Worm (Caenorhabditis elegans) whole organism, L4 larva: ENCODE results near the gene C25B8.8.

Source experiments
- D1046.2 ChIP-seq: fragments of 200-800 bp; sonication (Bioruptor generic); IDR thresholded peaks from 2 replicates; pipeline ENCODE4 v1.3.6; 2022; ENCODE audit warnings: missing genetic modification characterization, missing compliant biosample characterization
- T20F7.1 ChIP-seq: fragments of 200-800 bp; sonication (Bioruptor generic); optimal IDR thresholded peaks from 2 replicates; lab custom pipeline; 2018; ENCODE audit warnings: mild to moderate bottlenecking, missing genetic modification characterization, missing compliant biosample characterization
- Y5F2A.4 ChIP-seq: fragments of 200-800 bp; sonication (Bioruptor generic); optimal IDR thresholded peaks from 2 replicates; lab custom pipeline; 2018; ENCODE audit warnings: mild to moderate bottlenecking, missing genetic modification characterization, missing compliant biosample characterization
- ZK337.2 ChIP-seq: fragments of 200-800 bp; sonication (Bioruptor generic); IDR thresholded peaks from 2 replicates; pipeline ENCODE4 v1.3.6; 2022; ENCODE audit warnings: missing genetic modification reagents, missing genetic modification characterization, missing compliant biosample characterization
- aha-1 ChIP-seq: fragments of 150-350 bp; peaks from one replicate; lab custom pipeline; 2014; ENCODE audit warnings: missing biosample characterization, missing genetic modification characterization
- ama-1 ChIP-seq: fragments of 150-350 bp; optimal IDR thresholded peaks from 2 replicates; lab custom pipeline; 2014; ENCODE audit warnings: inconsistent platforms, mixed read lengths
- ceh-28 ChIP-seq: fragments of 150-350 bp; optimal IDR thresholded peaks from 2 replicates; lab custom pipeline; 2014; ENCODE audit warnings: missing biosample characterization, missing genetic modification reagents, missing genetic modification characterization
- ceh-32 ChIP-seq: sonication (generic microtip); optimal IDR thresholded peaks from 2 replicates; lab custom pipeline; 2016; ENCODE audit warnings: mild to moderate bottlenecking, missing genetic modification characterization, missing compliant biosample characterization; ENCODE audit not compliant: poor library complexity
- ceh-62 ChIP-seq: sonication (generic microtip); optimal IDR thresholded peaks from 2 replicates; lab custom pipeline; 2017; ENCODE audit warnings: missing biosample characterization, missing genetic modification characterization
- ces-1 ChIP-seq: fragments of 150-350 bp; sonication (generic microtip); optimal IDR thresholded peaks from 4 replicates; lab custom pipeline; 2014; ENCODE audit warnings: missing biosample characterization, missing genetic modification reagents, missing genetic modification characterization
- ctbp-1 ChIP-seq: fragments of 200-800 bp; sonication (Bioruptor generic); IDR thresholded peaks from 2 replicates; pipeline ENCODE4 v1.3.6; 2022; ENCODE audit warnings: missing genetic modification reagents, missing genetic modification characterization, missing compliant biosample characterization
- daf-12 ChIP-seq: fragments of 150-350 bp; optimal IDR thresholded peaks from 2 replicates; lab custom pipeline; 2014; ENCODE audit warnings: missing biosample characterization, missing genetic modification reagents, missing genetic modification characterization
- daf-16 ChIP-seq, 3 experiments: sonication (generic microtip); optimal IDR thresholded peaks; 2 replicates each; lab custom pipeline; 2016 to 2017; ENCODE audit warnings: missing genetic modification characterization in 3 of 3, missing genetic modification reagents in 3 of 3, mild to moderate bottlenecking in 2 of 3, missing compliant biosample characterization in 2 of 3, missing biosample characterization in 1 of 3, moderate library complexity in 1 of 3
- daf-19 ChIP-seq: fragments of 200-800 bp; sonication (Bioruptor generic); conservative IDR thresholded peaks from 2 replicates; pipeline ENCODE4 v1.3.6; 2022; ENCODE audit warnings: missing genetic modification characterization, missing compliant biosample characterization
- daf-8 ChIP-seq: fragments of 200-800 bp; sonication (Bioruptor generic); IDR thresholded peaks from 2 replicates; pipeline ENCODE4 v1.3.6; 2022; ENCODE audit warnings: missing genetic modification characterization, missing compliant biosample characterization
- dpl-1 ChIP-seq: fragments of 150-350 bp; optimal IDR thresholded peaks from 2 replicates; lab custom pipeline; 2014; ENCODE audit warnings: missing biosample characterization, missing genetic modification reagents, missing genetic modification characterization
- duxl-1 ChIP-seq: sonication (generic microtip); optimal IDR thresholded peaks from 2 replicates; lab custom pipeline; 2016; ENCODE audit warnings: mild to moderate bottlenecking, missing genetic modification characterization, moderate library complexity, missing compliant biosample characterization; ENCODE audit not compliant: poor library complexity
- dve-1 ChIP-seq: sonication (generic microtip); optimal IDR thresholded peaks from 2 replicates; lab custom pipeline; 2017; ENCODE audit warnings: antibody characterized with exemption, mild to moderate bottlenecking, missing genetic modification characterization, missing compliant biosample characterization; ENCODE audit not compliant: insufficient read depth
- fos-1 ChIP-seq: fragments of 150-350 bp; optimal IDR thresholded peaks from 2 replicates; lab custom pipeline; 2014; ENCODE audit warnings: missing biosample characterization, missing genetic modification characterization
- gei-8 ChIP-seq: fragments of 200-800 bp; sonication (Bioruptor generic); optimal IDR thresholded peaks from 2 replicates; lab custom pipeline; 2018; ENCODE audit warnings: mild to moderate bottlenecking, missing genetic modification characterization, missing compliant biosample characterization
- hif-1 ChIP-seq, 2 experiments: sonication (generic microtip); optimal IDR thresholded peaks; 2 replicates each; lab custom pipeline; 2016 to 2017; ENCODE audit warnings: missing compliant biosample characterization in 2 of 2, missing genetic modification characterization in 2 of 2, missing genetic modification reagents in 2 of 2, missing genotype in 2 of 2, mild to moderate bottlenecking in 1 of 2
- hlh-30 ChIP-seq: sonication (generic microtip); optimal IDR thresholded peaks from 2 replicates; lab custom pipeline; 2017; ENCODE audit warnings: antibody characterized with exemption, mild to moderate bottlenecking, missing genetic modification characterization, missing compliant biosample characterization; ENCODE audit not compliant: insufficient read depth
- hmg-1.1 ChIP-seq: fragments of 200-800 bp; sonication (Bioruptor generic); IDR thresholded peaks from 2 replicates; pipeline ENCODE4 v1.3.6; 2022; ENCODE audit warnings: missing genetic modification reagents, missing genetic modification characterization, missing compliant biosample characterization
- lin-13 ChIP-seq: fragments of 150-350 bp; optimal IDR thresholded peaks from 2 replicates; lab custom pipeline; 2014; ENCODE audit warnings: missing biosample characterization, missing genetic modification reagents, missing genetic modification characterization
- lin-29 ChIP-seq: fragments of 200-800 bp; sonication (Bioruptor generic); IDR thresholded peaks from 2 replicates; pipeline ENCODE4 v1.3.6; 2022; ENCODE audit warnings: missing genetic modification reagents, missing genetic modification characterization, missing compliant biosample characterization
- lin-39 ChIP-seq: fragments of 150-350 bp; optimal IDR thresholded peaks from 2 replicates; lab custom pipeline; 2014; ENCODE audit warnings: missing biosample characterization, missing genetic modification reagents, missing genetic modification characterization
- nhr-28 ChIP-seq: fragments of 150-350 bp; optimal IDR thresholded peaks from 2 replicates; lab custom pipeline; 2014; ENCODE audit warnings: missing biosample characterization, missing genetic modification characterization
- nhr-48 ChIP-seq: sonication (generic microtip); optimal IDR thresholded peaks from 2 replicates; lab custom pipeline; 2016; ENCODE audit warnings: mild to moderate bottlenecking, missing genetic modification characterization, missing compliant biosample characterization
- pqm-1 ChIP-seq: sonication (generic microtip); optimal IDR thresholded peaks from 2 replicates; lab custom pipeline; 2017; ENCODE audit warnings: missing biosample characterization, missing genetic modification characterization
- rbr-2 ChIP-seq: sonication (generic microtip); optimal IDR thresholded peaks from 2 replicates; lab custom pipeline; 2016; ENCODE audit warnings: missing genotype, missing genetic modification characterization, missing compliant biosample characterization
- snpc-4 ChIP-seq: fragments of 150-350 bp; optimal IDR thresholded peaks from 2 replicates; lab custom pipeline; 2014; ENCODE audit warnings: missing biosample characterization, missing genetic modification characterization
- spr-3 ChIP-seq: fragments of 200-800 bp; sonication (Bioruptor generic); optimal IDR thresholded peaks from 2 replicates; lab custom pipeline; 2018; ENCODE audit warnings: mild to moderate bottlenecking, missing genetic modification characterization, missing compliant biosample characterization
- tra-1 ChIP-seq: fragments of 200-800 bp; sonication (Bioruptor generic); IDR thresholded peaks from 2 replicates; pipeline ENCODE4 v1.3.6; 2022; ENCODE audit warnings: missing genetic modification reagents, missing genetic modification characterization, missing compliant biosample characterization
- unc-130 ChIP-seq: sonication (generic microtip); optimal IDR thresholded peaks from 2 replicates; lab custom pipeline; 2016; ENCODE audit warnings: missing genetic modification reagents, missing genetic modification characterization, missing compliant biosample characterization
- vab-7 ChIP-seq: fragments of 200-800 bp; sonication (Bioruptor generic); IDR thresholded peaks from 2 replicates; pipeline ENCODE4 v1.3.6; 2022; ENCODE audit warnings: missing genetic modification reagents, missing genetic modification characterization, missing compliant biosample characterization
- zag-1 ChIP-seq: fragments of 150-350 bp; optimal IDR thresholded peaks from 2 replicates; lab custom pipeline; 2014; ENCODE audit warnings: missing biosample characterization, missing genetic modification characterization
- zfp-2 ChIP-seq: sonication (generic microtip); optimal IDR thresholded peaks from 2 replicates; lab custom pipeline; 2016; ENCODE audit warnings: mild to moderate bottlenecking, missing genetic modification characterization, missing compliant biosample characterization

The C25B8.8 gene

DNA sequence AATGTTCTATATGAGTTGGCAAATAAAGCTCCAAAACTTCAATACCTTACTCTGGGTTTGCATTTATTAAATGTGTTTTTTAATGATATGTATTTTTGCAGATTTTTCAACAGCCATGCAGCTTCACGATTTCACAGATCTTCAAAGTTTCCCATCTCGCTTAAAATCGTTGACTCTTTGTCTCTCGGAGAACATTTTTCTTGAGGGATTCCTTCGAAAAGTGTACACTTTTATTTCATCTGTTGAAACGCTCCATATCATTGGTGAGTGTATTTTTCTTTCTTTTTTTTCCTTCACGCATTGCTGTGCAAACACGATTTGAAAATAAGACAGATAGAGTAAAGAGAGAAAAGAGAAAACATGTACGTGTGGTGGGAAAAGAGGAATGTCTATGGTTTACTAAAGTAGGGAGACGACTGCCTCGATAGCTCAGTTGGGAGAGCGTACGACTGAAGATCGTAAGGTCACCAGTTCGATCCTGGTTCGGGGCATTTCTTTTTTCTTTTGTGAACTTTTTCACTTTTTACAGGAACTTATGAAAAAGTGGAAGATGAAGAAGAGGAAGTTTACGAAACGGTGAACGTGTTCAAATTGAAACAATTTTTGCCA, 16.5 kb upstream of the C25B8.8 start (continued):
- no peak for TF ChIP-seq lin-29
- TF ChIP-seq dve-1: peak; percentile 52
- TF ChIP-seq spr-3 (GFP tag; lab: Kevin White, UChicago): peak; percentile 67
- peak; percentile 68 for TF ChIP-seq rbr-2
- TF ChIP-seq, all 104 proteins: peak for 56

DNA sequence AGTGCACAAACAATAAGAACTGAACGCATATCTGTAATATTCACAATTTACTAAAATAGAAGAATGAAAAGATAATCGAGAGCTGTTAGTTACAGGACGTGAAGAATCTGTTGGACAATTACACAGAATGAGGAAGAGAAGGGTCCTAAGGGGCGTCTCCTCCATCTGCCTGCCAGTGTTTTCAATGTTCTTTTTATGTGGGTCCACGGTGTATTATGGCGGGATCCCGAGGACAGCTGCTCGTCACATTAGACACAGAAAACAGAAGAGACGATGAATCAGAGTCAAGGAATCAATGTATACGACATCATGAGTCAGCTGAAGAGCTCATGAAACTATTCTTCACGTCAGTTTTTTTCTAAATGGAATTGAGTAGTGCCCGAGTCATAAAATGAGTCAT, 12.7 kb upstream of the C25B8.8 start, which contains the start of gene ttr-6:
ttr-6 (minus strand) TSS at position 33 of the 400 bp plus-strand sequence.
- TF ChIP-seq ctbp-1 (GFP tag; lab: Robert Waterston, UW) (no peak), daf-16 (GFP tag; optimal IDR thresholded peaks at IDR 0.05; lab: Kevin White, UChicago) (peak in 1 of 2 experiments; percentile 44), daf-16 (tag; optimal IDR thresholded peaks at IDR 0.05; lab: Kevin White, UChicago) (no peak)
- TF ChIP-seq, all 104 proteins: peak for 1

DNA sequence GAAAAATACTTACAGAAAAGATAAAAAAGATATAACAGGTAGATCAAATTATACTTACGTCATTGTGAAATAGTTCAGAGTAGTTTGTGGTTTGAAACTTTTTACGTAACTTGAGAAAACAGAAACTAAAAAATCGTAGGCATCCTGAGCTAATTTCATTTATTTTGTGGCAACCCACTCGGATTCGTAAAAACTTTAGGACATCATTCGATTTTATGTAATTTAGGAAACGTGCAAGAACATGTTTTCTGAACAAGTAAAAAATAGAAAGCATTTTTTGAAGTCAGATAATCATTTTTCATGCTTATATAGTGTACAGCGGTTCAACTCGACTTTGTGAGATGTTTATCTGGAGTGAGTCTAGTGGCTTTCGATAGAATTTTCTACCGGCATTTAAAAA, 11.1 kb upstream of the C25B8.8 start, which contains the start of gene hic-1:
hic-1 (minus strand) TSS at position 101 of the 400 bp plus-strand sequence.
- no peak for TF ChIP-seq ces-1 (GFP tag; lab: Kevin White, UChicago)
- TF ChIP-seq T20F7.1: no peak
- no peak for TF ChIP-seq dpl-1 (GFP tag; lab: Kevin White, UChicago)
- TF ChIP-seq snpc-4: no peak
- no peak for TF ChIP-seq daf-19 (GFP tag; lab: Robert Waterston, UW)
- no peak for TF ChIP-seq fos-1 (tag; lab: Kevin White, UChicago)
- no peak for TF ChIP-seq unc-130 (GFP tag; lab: Kevin White, UChicago)
- no peak for TF ChIP-seq nhr-48 (tag; lab: Kevin White, UChicago)
- TF ChIP-seq ceh-32: no peak
- TF ChIP-seq nhr-28 (tag; lab: Kevin White, UChicago): no peak
- no peak for TF ChIP-seq daf-8

DNA sequence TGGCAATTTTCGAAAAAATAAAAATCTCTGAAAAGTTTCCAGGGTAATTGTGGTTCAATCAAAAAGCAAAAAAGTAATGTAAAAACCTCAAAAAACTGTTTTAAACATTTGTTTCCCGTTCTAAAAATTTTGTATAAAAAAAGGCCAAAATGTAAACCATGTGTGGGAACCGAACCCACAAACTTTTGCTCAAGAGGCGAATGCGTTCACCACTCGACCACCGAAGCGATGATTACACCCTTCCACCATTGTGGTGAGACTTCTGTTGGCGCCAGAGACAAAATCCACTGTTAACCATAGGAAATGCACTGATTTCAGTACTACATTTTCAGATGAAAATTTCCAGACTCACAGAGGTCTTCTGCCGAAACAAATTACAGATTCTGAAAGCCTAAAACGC, 8.7 kb upstream of the C25B8.8 start:
- peak; percentile 46; the same call in 1 of the 2 replicates for TF ChIP-seq vab-7 (GFP tag; lab: Robert Waterston, UW)

DNA sequence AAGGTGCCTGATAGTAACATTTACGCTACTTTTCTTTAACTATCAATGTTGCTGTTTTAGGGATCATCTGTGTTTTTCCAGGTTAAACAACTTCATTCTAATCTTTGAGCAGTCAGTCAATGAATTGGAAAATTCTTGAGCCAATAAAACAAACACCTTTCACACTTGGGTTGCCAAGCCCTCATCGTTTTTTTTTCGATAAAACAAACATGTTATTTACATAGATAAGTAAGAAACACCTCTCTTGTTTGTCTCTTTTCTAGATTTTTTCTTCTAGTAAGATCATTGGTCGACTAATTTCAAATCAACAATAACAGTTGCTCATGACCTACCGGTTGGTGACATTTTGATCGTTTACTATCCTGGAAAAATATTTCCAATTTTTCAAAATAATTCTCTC, 7.8 kb upstream of the C25B8.8 start:
- no peak for TF ChIP-seq hlh-30 (tag; lab: Kevin White, UChicago)
- TF ChIP-seq daf-16 (GFP tag; optimal IDR thresholded peaks at IDR 0.05; lab: Kevin White, UChicago): peak in 1 of 2 experiments; percentile 84
- TF ChIP-seq daf-16 (tag; optimal IDR thresholded peaks at IDR 0.05; lab: Kevin White, UChicago): peak; percentile 79
- no peak for TF ChIP-seq lin-13
- TF ChIP-seq, all 104 proteins: peak for 1

DNA sequence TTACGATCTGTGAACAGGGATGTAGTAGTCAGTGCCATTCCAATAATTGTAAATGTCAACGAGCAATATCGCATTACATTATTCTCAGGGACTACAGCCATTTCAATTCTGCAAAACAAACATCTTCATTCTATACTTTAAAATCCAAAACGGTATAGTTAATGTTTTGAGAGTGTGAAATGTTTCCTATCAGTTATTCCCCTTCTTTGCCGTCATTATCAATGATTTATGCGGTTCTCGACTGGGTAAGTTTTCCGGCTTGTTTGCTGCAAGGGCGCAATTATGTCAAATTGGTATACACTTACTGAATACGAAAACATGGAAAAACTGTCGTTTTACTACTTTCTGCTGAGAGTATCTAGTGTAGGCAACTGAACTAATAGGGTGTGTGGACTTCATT, 6.7 kb upstream of the C25B8.8 start, which contains the start of gene F23G4.1:
F23G4.1 (minus strand) TSS at position 101 of the 400 bp plus-strand sequence.
- TF ChIP-seq daf-16 (GFP tag; optimal IDR thresholded peaks at IDR 0.05; lab: Kevin White, UChicago) (no peak), daf-16 (tag; optimal IDR thresholded peaks at IDR 0.05; lab: Kevin White, UChicago) (peak; percentile 45), fos-1 (tag; lab: Kevin White, UChicago) (no peak)
- TF ChIP-seq, all 104 proteins: peak for 1

DNA sequence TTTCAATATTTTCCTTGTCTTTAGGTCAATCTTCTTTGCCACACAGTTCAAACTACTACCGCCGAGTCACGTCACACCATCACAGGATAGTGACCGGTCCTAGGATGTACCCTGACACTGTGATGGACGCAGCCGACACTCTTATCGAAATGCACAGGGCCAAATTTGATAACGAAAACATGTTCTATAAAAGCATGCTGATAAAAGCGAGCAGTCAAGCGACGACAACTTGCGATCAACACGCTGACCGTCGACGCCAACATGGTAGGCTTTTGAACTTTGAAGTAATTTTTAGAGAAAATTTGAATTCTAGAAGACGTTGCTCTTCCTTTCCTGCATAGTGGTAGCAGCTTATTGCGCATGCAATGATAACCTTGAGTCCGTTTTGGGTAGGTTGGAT, 2.8 kb upstream of the C25B8.8 start, which contains the start of gene cpr-6:
cpr-6 (plus strand) TSS at position 217 of the 400 bp plus-strand sequence.
- TF ChIP-seq duxl-1 (tag; lab: Kevin White, UChicago) (no peak), gei-8 (GFP tag; lab: Kevin White, UChicago) (no peak), ceh-28 (no peak), hif-1 (tag; optimal IDR thresholded peaks at IDR 0.05; lab: Kevin White, UChicago) (no peak), hmg-1.1 (no peak), lin-39 (tag; lab: Kevin White, UChicago) (no peak), daf-16 (GFP tag; optimal IDR thresholded peaks at IDR 0.05; lab: Kevin White, UChicago) (peak in 1 of 2 experiments; percentile 14), daf-16 (tag; optimal IDR thresholded peaks at IDR 0.05; lab: Kevin White, UChicago) (peak; percentile 93), zag-1 (tag; lab: Kevin White, UChicago) (no peak), ama-1 (lab: Kevin White, UChicago) (peak; percentile 42), daf-12 (no peak), Y5F2A.4 (no peak), nhr-28 (tag; lab: Kevin White, UChicago) (peak; percentile 66), dve-1 (peak; percentile 65), D1046.2 (no peak), ceh-62 (tag; lab: Kevin White, UChicago) (no peak), pqm-1 (tag; lab: Kevin White, UChicago) (peak; percentile 67), vab-7 (GFP tag; lab: Robert Waterston, UW) (no peak), ces-1 (GFP tag; lab: Kevin White, UChicago) (no peak), fos-1 (tag; lab: Kevin White, UChicago) (no peak), aha-1 (no peak), zfp-2 (tag; lab: Kevin White, UChicago) (no peak), ZK337.2 (no peak), tra-1 (GFP tag; lab: Robert Waterston, UW) (peak; percentile 52; the same call in 1 of the 2 replicates)
